Worm (Caenorhabditis elegans): ENCODE measurements around the gene str-173.

The str-173 gene

ce11 chrIV:4870546-4870945 is 9.0 kb downstream of the str-173 start, which contains the start of gene str-175:
TSS of gene str-175 (minus strand) at chrIV:4870646.
- TF ChIP-seq egrh-3 (GFP tag; IDR thresholded peaks at IDR 0.05): no peak
- TF ChIP-seq lsy-27 (tag; optimal IDR thresholded peaks at IDR 0.05; ENCODE audit: borderline replicate concordance, insufficient read depth): no peak
- no peak for TF ChIP-seq ekl-4 (GFP tag; IDR thresholded peaks at IDR 0.05)
- no peak for TF ChIP-seq efl-1 (GFP tag; optimal IDR thresholded peaks at IDR 0.05)
- no peak for TF ChIP-seq Y95B8A.8 (GFP tag; IDR thresholded peaks at IDR 0.05)
- no peak for TF ChIP-seq nhr-27 (tag; optimal IDR thresholded peaks at IDR 0.05)
- TF ChIP-seq attf-3 (GFP tag; conservative IDR thresholded peaks at IDR 0.05): no peak
- no peak for TF ChIP-seq lin-35 (GFP tag; optimal IDR thresholded peaks at IDR 0.05)
- TF ChIP-seq sea-2 (GFP tag; IDR thresholded peaks at IDR 0.05): no peak
- TF ChIP-seq snpc-1.1 (tag; optimal IDR thresholded peaks at IDR 0.05; ENCODE audit: insufficient read depth): no peak
- no peak for TF ChIP-seq hlh-26 (GFP tag; conservative IDR thresholded peaks at IDR 0.05)
- no peak for TF ChIP-seq ama-1 (optimal IDR thresholded peaks at IDR 0.05)
- TF ChIP-seq ama-1 (GFP tag; optimal IDR thresholded peaks at IDR 0.05): no peak
- no peak for TF ChIP-seq ztf-3 (GFP tag; optimal IDR thresholded peaks at IDR 0.05)
- TF ChIP-seq sdz-38 (tag; optimal IDR thresholded peaks at IDR 0.05): no peak
- TF ChIP-seq F39B2.1 (GFP tag; IDR thresholded peaks at IDR 0.05): no peak
- TF ChIP-seq mxl-1 (tag; optimal IDR thresholded peaks at IDR 0.05): no peak

- TF ChIP-seq ztf-6 (GFP tag; IDR thresholded peaks at IDR 0.05): no peak
- TF ChIP-seq F49E8.2 (tag; optimal IDR thresholded peaks at IDR 0.05; ENCODE audit: insufficient read depth): no peak
- no peak for TF ChIP-seq tbx-9 (tag; optimal IDR thresholded peaks at IDR 0.05; ENCODE audit: borderline replicate concordance)
These were observed 13.0 kb downstream of the str-173 start, which contains the start of gene str-174 for ce11 chrIV:4874603-4875002. TSS of gene str-174 (minus strand) at chrIV:4874703.

ce11 chrIV:4877102-4877501 is 15.5 kb downstream of the str-173 start, which contains the start of gene str-170:
TSS of gene str-170 (plus strand) at chrIV:4877402.
- no peak for TF ChIP-seq ceh-58 (GFP tag; IDR thresholded peaks at IDR 0.05)
- no peak for TF ChIP-seq rpc-1 (optimal IDR thresholded peaks at IDR 0.05)
- TF ChIP-seq rpc-1 (tag; optimal IDR thresholded peaks at IDR 0.05): no peak
- TF ChIP-seq dpl-1 (GFP tag; optimal IDR thresholded peaks at IDR 0.05): no peak
- TF ChIP-seq ztf-22 (GFP tag; optimal IDR thresholded peaks at IDR 0.05): no peak
- TF ChIP-seq ceh-40 (GFP tag; IDR thresholded peaks at IDR 0.05): no peak
- TF ChIP-seq egrh-3 (GFP tag; IDR thresholded peaks at IDR 0.05): no peak
- TF ChIP-seq aptf-3 (GFP tag; IDR thresholded peaks at IDR 0.05): no peak
- no peak for TF ChIP-seq F37B4.10 (GFP tag; IDR thresholded peaks at IDR 0.05)
- no peak for TF ChIP-seq ztf-28 (GFP tag; IDR thresholded peaks at IDR 0.05)
- no peak for TF ChIP-seq madf-10 (tag; optimal IDR thresholded peaks at IDR 0.05)
- TF ChIP-seq zfh-2 (GFP tag; conservative IDR thresholded peaks at IDR 0.05): no peak
- no peak for TF ChIP-seq ekl-4 (GFP tag; IDR thresholded peaks at IDR 0.05)
- no peak for TF ChIP-seq ztf-26 (tag; optimal IDR thresholded peaks at IDR 0.05)
- no peak for TF ChIP-seq madf-6 (GFP tag; IDR thresholded peaks at IDR 0.05)
- TF ChIP-seq C17E4.6 (GFP tag; IDR thresholded peaks at IDR 0.05): no peak
- no peak for TF ChIP-seq hmg-1.2 (GFP tag; IDR thresholded peaks at IDR 0.05)
- no peak for TF ChIP-seq T26A5.8 (tag; optimal IDR thresholded peaks at IDR 0.05)

- no peak for TF ChIP-seq somi-1 (GFP tag; optimal IDR thresholded peaks at IDR 0.05)
- peak; percentile 24 for TF ChIP-seq B0261.1 (tag; optimal IDR thresholded peaks at IDR 0.05)
- no peak for TF ChIP-seq lag-1 (GFP tag; IDR thresholded peaks at IDR 0.05)
- TF ChIP-seq lin-54 (GFP tag; optimal IDR thresholded peaks at IDR 0.05): peak; percentile 73
- no peak for TF ChIP-seq efl-1 (GFP tag; optimal IDR thresholded peaks at IDR 0.05)
- peak; percentile 23 for TF ChIP-seq unc-130 (GFP tag; optimal IDR thresholded peaks at IDR 0.05)
- TF ChIP-seq nhr-80 (tag; optimal IDR thresholded peaks at IDR 0.05): no peak
- peak; percentile 98 for TF ChIP-seq snpc-1.1 (tag; optimal IDR thresholded peaks at IDR 0.05; ENCODE audit: insufficient read depth)
- TF ChIP-seq ztf-28 (GFP tag; IDR thresholded peaks at IDR 0.05): no peak
- TF ChIP-seq mel-28 (tag; optimal IDR thresholded peaks at IDR 0.05; ENCODE audit: borderline replicate concordance): no peak
- no peak for TF ChIP-seq chd-7 (tag; optimal IDR thresholded peaks at IDR 0.05)
- no peak for TF ChIP-seq T07F8.4 (tag; optimal IDR thresholded peaks at IDR 0.05)
- peak; percentile 78 for TF ChIP-seq Y53G8AR.9 (GFP tag; conservative IDR thresholded peaks at IDR 0.05)
- TF ChIP-seq sdz-38 (tag; optimal IDR thresholded peaks at IDR 0.05): no peak
- TF ChIP-seq aptf-2 (GFP tag; conservative IDR thresholded peaks at IDR 0.05): no peak
These were observed 19.1 kb downstream of the str-173 start for ce11 chrIV:4880634-4881033.

Data from whole organism, young adult.